Fruit fly (Drosophila melanogaster) whole organism, wandering third instar larva: Measurements from ENCODE around the gene vrs.

Source experiments
- Abd-B ChIP-seq: fragments of >200 bp; optimal IDR thresholded peaks from 2 replicates; lab custom pipeline; 2017; ENCODE audit warnings: missing biosample characterization, missing genetic modification characterization
- CG32264 ChIP-seq: fragments of 200-800 bp; sonication (Bioruptor generic); optimal IDR thresholded peaks from 2 replicates; lab custom pipeline; 2016; ENCODE audit warnings: missing biosample characterization, missing genetic modification characterization
- CG9705 ChIP-seq: fragments of 200-800 bp; sonication (Bioruptor generic); optimal IDR thresholded peaks from 2 replicates; lab custom pipeline; 2018; ENCODE audit warnings: missing biosample characterization, mild to moderate bottlenecking, missing genetic modification characterization
- CrebA ChIP-seq: fragments of 200-800 bp; sonication (Bioruptor generic); optimal IDR thresholded peaks from 2 replicates; lab custom pipeline; 2016; ENCODE audit warnings: missing biosample characterization, mild to moderate bottlenecking, missing genetic modification characterization, borderline replicate concordance
- Dfd ChIP-seq: fragments of >200 bp; optimal IDR thresholded peaks from 2 replicates; lab custom pipeline; 2017; ENCODE audit warnings: missing biosample characterization, missing genetic modification characterization
- Dif ChIP-seq: fragments of 200-275, 200-300 bp; sonication (Bioruptor generic); optimal IDR thresholded peaks from 2 replicates; lab custom pipeline; 2018; ENCODE audit warnings: missing biosample characterization, missing genetic modification characterization; ENCODE audit not compliant: partially characterized antibody
- GATAd ChIP-seq: sonication (Bioruptor generic); optimal IDR thresholded peaks from 2 replicates; lab custom pipeline; 2016; ENCODE audit warnings: missing biosample characterization, missing genetic modification characterization
- HLH106 ChIP-seq: fragments of 200-800 bp; optimal IDR thresholded peaks from 3 replicates; lab custom pipeline; 2019; ENCODE audit warnings: missing biosample characterization, mild to moderate bottlenecking, missing genetic modification characterization, moderate library complexity
- Hnf4 ChIP-seq: fragments of 200-800 bp; sonication (Bioruptor generic); optimal IDR thresholded peaks from 2 replicates; lab custom pipeline; 2016; ENCODE audit warnings: missing biosample characterization, mild to moderate bottlenecking, missing genetic modification characterization
- Hr78 ChIP-seq: fragments of >200 bp; optimal IDR thresholded peaks from 2 replicates; lab custom pipeline; 2017; ENCODE audit warnings: missing biosample characterization, missing genetic modification characterization
- Hr83 ChIP-seq: fragments of 200-300 bp; sonication (Bioruptor generic); optimal IDR thresholded peaks from 2 replicates; lab custom pipeline; 2016; ENCODE audit warnings: missing biosample characterization, mild to moderate bottlenecking, missing genetic modification characterization, moderate library complexity; ENCODE audit not compliant: poor library complexity, severe bottlenecking
- Jra ChIP-seq: sonication (Bioruptor generic); optimal IDR thresholded peaks from 2 replicates; lab custom pipeline; 2016; ENCODE audit warnings: missing biosample characterization, missing genetic modification characterization
- Mio ChIP-seq: sonication (Bioruptor generic); optimal IDR thresholded peaks from 2 replicates; lab custom pipeline; 2016; ENCODE audit warnings: missing biosample characterization, missing genetic modification characterization
- Myc ChIP-seq: fragments of >200 bp; optimal IDR thresholded peaks from 2 replicates; lab custom pipeline; 2017
- N ChIP-seq: fragments of >200 bp; optimal IDR thresholded peaks from 2 replicates; lab custom pipeline; 2018; ENCODE audit warnings: missing biosample characterization, missing external identifiers, missing genetic modification characterization
- OdsH ChIP-seq: fragments of 200-800 bp; sonication (Bioruptor generic); optimal IDR thresholded peaks from 2 replicates; lab custom pipeline; 2016; ENCODE audit warnings: missing biosample characterization, mild to moderate bottlenecking, missing genetic modification characterization
- Rel ChIP-seq, 2 experiments: fragments of 200-800 bp; sonication (Bioruptor generic) in 1 of 2; optimal IDR thresholded peaks; 2 replicates in 1 of 2; 3 replicates in 1 of 2; lab custom pipeline; 2016 to 2019; ENCODE audit warnings: mild to moderate bottlenecking in 2 of 2, missing biosample characterization in 2 of 2, missing genetic modification characterization in 2 of 2, moderate library complexity in 1 of 2
- Sp1 ChIP-seq: fragments of 200-800 bp; sonication (Bioruptor generic); optimal IDR thresholded peaks from 3 replicates; lab custom pipeline; 2019; ENCODE audit warnings: missing biosample characterization, mild to moderate bottlenecking, missing genetic modification characterization, moderate library complexity
- Vsx2 ChIP-seq: fragments of 200-300, 225-300 bp; sonication (Bioruptor generic); optimal IDR thresholded peaks from 2 replicates; lab custom pipeline; 2018; ENCODE audit warnings: missing biosample characterization, missing genetic modification characterization; ENCODE audit not compliant: partially characterized antibody
- br ChIP-seq: fragments of 200-800 bp; sonication (Bioruptor generic); optimal IDR thresholded peaks from 2 replicates; lab custom pipeline; 2016; ENCODE audit warnings: missing biosample characterization, missing genetic modification characterization
- brk ChIP-seq: fragments of 200-800 bp; sonication (Bioruptor generic); optimal IDR thresholded peaks from 2 replicates; lab custom pipeline; 2016; ENCODE audit warnings: missing biosample characterization, mild to moderate bottlenecking, missing genetic modification characterization
- dl ChIP-seq, 2 experiments: fragments of 175-275, 200-275 bp in 1 of 2; fragments of 200-275 bp in 1 of 2; sonication (Bioruptor generic); optimal IDR thresholded peaks; lab custom pipeline; 2018; ENCODE audit warnings: mild to moderate bottlenecking in 2 of 2, missing biosample characterization in 2 of 2, missing genetic modification characterization in 2 of 2, moderate library complexity in 2 of 2; ENCODE audit not compliant: partially characterized antibody in 2 of 2, insufficient read depth in 1 of 2
- dmrt93B ChIP-seq: fragments of 200-800 bp; sonication (Bioruptor generic); optimal IDR thresholded peaks from 2 replicates; lab custom pipeline; 2018; ENCODE audit warnings: missing biosample characterization, mild to moderate bottlenecking, missing genetic modification characterization
- dsf ChIP-seq: sonication (Bioruptor generic); optimal IDR thresholded peaks from 2 replicates; lab custom pipeline; 2016; ENCODE audit warnings: missing biosample characterization, missing genetic modification characterization, borderline replicate concordance
- ey ChIP-seq: fragments of 200-800 bp; sonication (Bioruptor generic); optimal IDR thresholded peaks from 2 replicates; lab custom pipeline; 2016; ENCODE audit warnings: missing biosample characterization, missing genetic modification characterization
- foxo ChIP-seq, 2 experiments: fragments of 200-800 bp; sonication (Bioruptor generic); optimal IDR thresholded peaks; 2 replicates in 1 of 2; 3 replicates in 1 of 2; lab custom pipeline; 2016 to 2017; ENCODE audit warnings: missing biosample characterization in 2 of 2, missing genetic modification characterization in 2 of 2
- fru ChIP-seq: fragments of 200-800 bp; sonication (Bioruptor generic); optimal IDR thresholded peaks from 3 replicates; lab custom pipeline; 2016; ENCODE audit warnings: missing biosample characterization, mild to moderate bottlenecking, missing genetic modification characterization
- h ChIP-seq: fragments of 200-800 bp; sonication (Bioruptor generic); optimal IDR thresholded peaks from 3 replicates; lab custom pipeline; 2016; ENCODE audit warnings: missing biosample characterization, mild to moderate bottlenecking, missing genetic modification characterization
- jim ChIP-seq: fragments of 175-275, 200-325 bp; sonication (Bioruptor generic); optimal IDR thresholded peaks from 2 replicates; lab custom pipeline; 2016; ENCODE audit warnings: missing biosample characterization, mild to moderate bottlenecking, missing genetic modification characterization
- lola ChIP-seq: fragments of >200 bp; optimal IDR thresholded peaks from 2 replicates; lab custom pipeline; 2017; ENCODE audit warnings: missing biosample characterization, missing genetic modification characterization
- pan ChIP-seq: fragments of >200 bp; optimal IDR thresholded peaks from 2 replicates; lab custom pipeline; 2017
- psq ChIP-seq: fragments of 200-800 bp; sonication (Bioruptor generic); optimal IDR thresholded peaks from 3 replicates; lab custom pipeline; 2017; ENCODE audit warnings: missing biosample characterization, mild to moderate bottlenecking, missing genetic modification characterization, moderate library complexity
- rgr ChIP-seq: fragments of 200-800 bp; sonication (Bioruptor generic); optimal IDR thresholded peaks from 3 replicates; lab custom pipeline; 2016; ENCODE audit warnings: missing biosample characterization, mild to moderate bottlenecking, missing genetic modification characterization
- sage ChIP-seq: fragments of 200-800 bp; sonication (Bioruptor generic); optimal IDR thresholded peaks from 2 replicates; lab custom pipeline; 2016; ENCODE audit warnings: missing biosample characterization, mild to moderate bottlenecking, missing genetic modification characterization
- sv ChIP-seq: fragments of 200-800 bp; sonication (Bioruptor generic); optimal IDR thresholded peaks from 3 replicates; lab custom pipeline; 2016; ENCODE audit warnings: missing biosample characterization, missing genetic modification characterization
- tai ChIP-seq: sonication (Bioruptor generic); optimal IDR thresholded peaks from 2 replicates; lab custom pipeline; 2016; ENCODE audit warnings: missing biosample characterization, missing genetic modification characterization
- usp ChIP-seq: fragments of >200 bp; optimal IDR thresholded peaks from 2 replicates; lab custom pipeline; 2017; ENCODE audit warnings: missing biosample characterization, missing genetic modification characterization
- woc ChIP-seq: sonication (Bioruptor generic); optimal IDR thresholded peaks from 2 replicates; lab custom pipeline; 2016; ENCODE audit warnings: missing biosample characterization, mild to moderate bottlenecking, missing genetic modification characterization

vrs gene

dm6 chr3R:12413274-12413958, 34.0 kb upstream of the vrs start, which contains the start of the genes Dip-C and pps:
Gene Dip-C (minus strand): TSS chr3R:12413759.
Gene pps (plus strand): TSS chr3R:12413828.
- TF ChIP-seq Hr78 (GFP tag; lab: Kevin White, UChicago) (no peak), Vsx2 (GFP tag; lab: Kevin White, UChicago) (no peak), psq (GFP tag; lab: Kevin White, UChicago) (peak; percentile 4), Rel (GFP tag; optimal IDR thresholded peaks at IDR 0.05; lab: Kevin White, UChicago) (no peak), Rel (tag; optimal IDR thresholded peaks at IDR 0.05; lab: Kevin White, UChicago) (peak; percentile 83), dsf (no peak), Mio (no peak), woc (GFP tag; lab: Kevin White, UChicago) (no peak), sage (no peak), Sp1 (peak; percentile 26), CG9705 (GFP tag; lab: Kevin White, UChicago) (no peak)

- TF ChIP-seq sv (GFP tag; lab: Kevin White, UChicago) = no peak
- peak; percentile 56 for TF ChIP-seq Hr83
Measured at dm6 chr3R:12422379-12422975, 25.0 kb upstream of the vrs start, which contains the start of the genes Scgbeta and CG17202. Gene Scgbeta (minus strand): TSS chr3R:12422429. Gene CG17202 (plus strand): TSS chr3R:12422768.

dm6 chr3R:12423997-12424396, 23.5 kb upstream of the vrs start:
- TF ChIP-seq usp (GFP tag; lab: Kevin White, UChicago) (no peak), foxo (GFP tag; optimal IDR thresholded peaks at IDR 0.05; lab: Kevin White, UChicago) (no peak), dmrt93B (GFP tag; lab: Kevin White, UChicago) (no peak), h (GFP tag; lab: Kevin White, UChicago) (no peak), Hr78 (GFP tag; lab: Kevin White, UChicago) (no peak), rgr (GFP tag; lab: Kevin White, UChicago) (peak; percentile 97)

dm6 chr3R:12425510-12426309, 21.7 kb upstream of the vrs start, which contains the start of gene Pp1-87B:
Gene Pp1-87B (minus strand): TSS chr3R:12425917.
- TF ChIP-seq pan (lab: Kevin White, UChicago) (no peak), foxo (GFP tag; optimal IDR thresholded peaks at IDR 0.05; lab: Kevin White, UChicago) (no peak), Dfd (GFP tag; lab: Kevin White, UChicago) (no peak), dmrt93B (GFP tag; lab: Kevin White, UChicago) (no peak), dsf (no peak), br (GFP tag; lab: Kevin White, UChicago) (no peak), Dif (GFP tag; lab: Kevin White, UChicago) (no peak), h (GFP tag; lab: Kevin White, UChicago) (no peak), N (GFP tag; lab: Kevin White, UChicago) (no peak), fru (GFP tag; lab: Kevin White, UChicago) (no peak), CG9705 (GFP tag; lab: Kevin White, UChicago) (peak; percentile 38), brk (GFP tag; lab: Kevin White, UChicago) (no peak), Vsx2 (GFP tag; lab: Kevin White, UChicago) (no peak), Sp1 (peak; percentile 38), ey (peak; percentile 4), sage (no peak), Myc (lab: Kevin White, UChicago) (peak; percentile 83), Jra (GFP tag; lab: Kevin White, UChicago) (no peak), OdsH (GFP tag; lab: Kevin White, UChicago) (no peak), GATAd (no peak), HLH106 (tag; lab: Kevin White, UChicago) (peak; percentile 24), tai (no peak), Mio (no peak), sv (GFP tag; lab: Kevin White, UChicago) (no peak), Hr83 (no peak), usp (GFP tag; lab: Kevin White, UChicago) (no peak), Rel (GFP tag; optimal IDR thresholded peaks at IDR 0.05; lab: Kevin White, UChicago) (no peak), Rel (tag; optimal IDR thresholded peaks at IDR 0.05; lab: Kevin White, UChicago) (peak; percentile 28), Abd-B (no peak), Hr78 (GFP tag; lab: Kevin White, UChicago) (no peak), CrebA (GFP tag; lab: Kevin White, UChicago) (no peak), lola (no peak), CG32264 (GFP tag; lab: Kevin White, UChicago) (no peak), jim (GFP tag; lab: Kevin White, UChicago) (no peak), dl (GFP tag; optimal IDR thresholded peaks at IDR 0.05; lab: Kevin White, UChicago; ENCODE audit: insufficient read depth in 1 of 2, partially characterized antibody in 2 of 2) (no peak), Hnf4 (GFP tag; lab: Kevin White, UChicago) (no peak), rgr (GFP tag; lab: Kevin White, UChicago) (no peak)
